Worm (Caenorhabditis elegans) whole organism, L1 larva: Measurements from ENCODE around the gene T03G11.9.

Experiments used
- C34B4.2 ChIP-seq: sonication (generic microtip); optimal IDR thresholded peaks from 2 replicates; lab custom pipeline; 2017; ENCODE audit warnings: mild to moderate bottlenecking, missing genetic modification characterization, missing compliant biosample characterization
- F16B12.6 ChIP-seq: fragments of 150-350 bp; optimal IDR thresholded peaks from 2 replicates; lab custom pipeline; 2014; ENCODE audit warnings: missing biosample characterization, missing genetic modification characterization
- Y116A8C.19 ChIP-seq: sonication (generic microtip); optimal IDR thresholded peaks from 2 replicates; lab custom pipeline; 2016; ENCODE audit warnings: missing compliant biosample characterization, missing genetic modification characterization, borderline replicate concordance
- blmp-1 ChIP-seq: fragments of 150-350 bp; optimal IDR thresholded peaks from 2 replicates; lab custom pipeline; 2014; ENCODE audit warnings: missing biosample characterization, missing genetic modification characterization
- ceh-8 ChIP-seq: fragments of 200-800 bp; sonication (Bioruptor generic); optimal IDR thresholded peaks from 2 replicates; lab custom pipeline; 2018; ENCODE audit warnings: mild to moderate bottlenecking, missing genetic modification characterization, moderate library complexity, missing compliant biosample characterization
- ceh-82 ChIP-seq, 3 experiments: fragments of 150-350 bp in 1 of 3; sonication (generic microtip) in 2 of 3; optimal IDR thresholded peaks; 2 replicates each; lab custom pipeline; 2014 to 2017; ENCODE audit warnings: missing biosample characterization in 3 of 3, missing genetic modification characterization in 3 of 3
- ceh-88 ChIP-seq: fragments of 200-800 bp; sonication (Bioruptor generic); IDR thresholded peaks from 2 replicates; pipeline ENCODE4 v1.3.6; 2022; ENCODE audit warnings: missing genetic modification characterization, missing compliant biosample characterization
- ceh-90 ChIP-seq: sonication (generic microtip); optimal IDR thresholded peaks from 2 replicates; lab custom pipeline; 2016; ENCODE audit warnings: missing genetic modification characterization, missing compliant biosample characterization
- dpl-1 ChIP-seq, 3 experiments: fragments of 150-350 bp in 2 of 3; sonication (generic microtip) in 1 of 3; optimal IDR thresholded peaks; 2 replicates each; lab custom pipeline; 2014 to 2017; ENCODE audit warnings: missing biosample characterization in 3 of 3, missing genetic modification characterization in 3 of 3, missing genetic modification reagents in 3 of 3
- dsc-1 ChIP-seq: sonication (generic microtip); optimal IDR thresholded peaks from 2 replicates; lab custom pipeline; 2016; ENCODE audit warnings: mild to moderate bottlenecking, missing genetic modification characterization, missing compliant biosample characterization
- efl-1 ChIP-seq, 4 experiments: fragments of 150-350 bp; optimal IDR thresholded peaks in 3 of 4; peaks in 1 of 4; 1 replicate in 1 of 4; 2 replicates in 3 of 4; lab custom pipeline; 2014; ENCODE audit warnings: missing biosample characterization in 2 of 4, missing genetic modification characterization in 2 of 4, missing genetic modification reagents in 2 of 4
- egl-27 ChIP-seq, 2 experiments: fragments of 150-350 bp in 1 of 2; sonication (generic microtip); optimal IDR thresholded peaks; 3 replicates each; lab custom pipeline; 2017 to 2018; ENCODE audit warnings: missing biosample characterization in 2 of 2, missing genetic modification characterization in 2 of 2, missing genetic modification reagents in 2 of 2
- ets-5 ChIP-seq: fragments of 200-800 bp; sonication (Bioruptor generic); IDR thresholded peaks from 2 replicates; pipeline ENCODE4 v1.3.6; 2022; ENCODE audit warnings: missing genetic modification characterization, missing compliant biosample characterization
- fkh-4 ChIP-seq: sonication (generic microtip); optimal IDR thresholded peaks from 2 replicates; lab custom pipeline; 2016; ENCODE audit warnings: missing compliant biosample characterization, missing genetic modification characterization, borderline replicate concordance
- fkh-8 ChIP-seq: sonication (generic microtip); optimal IDR thresholded peaks from 2 replicates; lab custom pipeline; 2016; ENCODE audit warnings: mild to moderate bottlenecking, missing genetic modification characterization, missing compliant biosample characterization
- lin-14 ChIP-seq: fragments of 200-800 bp; sonication (Bioruptor generic); optimal IDR thresholded peaks from 2 replicates; lab custom pipeline; 2018; ENCODE audit warnings: mild to moderate bottlenecking, missing genetic modification characterization, moderate library complexity, missing compliant biosample characterization
- mef-2 ChIP-seq: fragments of 150-350 bp; optimal IDR thresholded peaks from 2 replicates; lab custom pipeline; 2014; ENCODE audit warnings: missing biosample characterization, missing genetic modification characterization
- mep-1 ChIP-seq: fragments of 150-350 bp; optimal IDR thresholded peaks from 2 replicates; lab custom pipeline; 2014; ENCODE audit warnings: missing biosample characterization, missing genetic modification characterization
- nhr-11 ChIP-seq: fragments of 150-350 bp; optimal IDR thresholded peaks from 2 replicates; lab custom pipeline; 2014; ENCODE audit warnings: missing biosample characterization, missing genetic modification characterization
- nhr-12 ChIP-seq: sonication (generic microtip); optimal IDR thresholded peaks from 2 replicates; lab custom pipeline; 2017; ENCODE audit warnings: missing biosample characterization, missing genetic modification characterization
- nhr-20 ChIP-seq: sonication (generic microtip); optimal IDR thresholded peaks from 2 replicates; lab custom pipeline; 2016; ENCODE audit warnings: mild to moderate bottlenecking, missing genetic modification characterization, missing compliant biosample characterization
- nhr-71 ChIP-seq: sonication (generic microtip); optimal IDR thresholded peaks from 2 replicates; lab custom pipeline; 2016; ENCODE audit warnings: mild to moderate bottlenecking, missing genetic modification characterization, moderate library complexity, missing compliant biosample characterization
- nhr-77 ChIP-seq: fragments of 150-350 bp; optimal IDR thresholded peaks from 2 replicates; lab custom pipeline; 2014; ENCODE audit warnings: missing biosample characterization, missing genetic modification characterization
- nhr-85 ChIP-seq: sonication (generic microtip); peaks from one replicate; lab custom pipeline; 2016; ENCODE audit warnings: missing genetic modification characterization, inconsistent platforms, missing compliant biosample characterization
- rnt-1 ChIP-seq: sonication (generic microtip); optimal IDR thresholded peaks from 2 replicates; lab custom pipeline; 2016; ENCODE audit warnings: mild to moderate bottlenecking, missing genetic modification characterization, moderate library complexity, missing compliant biosample characterization
- skn-1 ChIP-seq: fragments of 150-350 bp; optimal IDR thresholded peaks from 2 replicates; lab custom pipeline; 2014; ENCODE audit warnings: missing biosample characterization, missing genetic modification characterization
- tbx-2 ChIP-seq: sonication (generic microtip); optimal IDR thresholded peaks from 2 replicates; lab custom pipeline; 2016; ENCODE audit warnings: missing genetic modification characterization, missing compliant biosample characterization
- unc-130 ChIP-seq: fragments of 150-350 bp; optimal IDR thresholded peaks from 2 replicates; lab custom pipeline; 2017; ENCODE audit warnings: missing biosample characterization, missing genetic modification characterization, inconsistent platforms
- unc-30 ChIP-seq: sonication (generic microtip); optimal IDR thresholded peaks from 2 replicates; lab custom pipeline; 2017; ENCODE audit warnings: missing biosample characterization, missing genetic modification characterization

T03G11.9 gene

DNA sequence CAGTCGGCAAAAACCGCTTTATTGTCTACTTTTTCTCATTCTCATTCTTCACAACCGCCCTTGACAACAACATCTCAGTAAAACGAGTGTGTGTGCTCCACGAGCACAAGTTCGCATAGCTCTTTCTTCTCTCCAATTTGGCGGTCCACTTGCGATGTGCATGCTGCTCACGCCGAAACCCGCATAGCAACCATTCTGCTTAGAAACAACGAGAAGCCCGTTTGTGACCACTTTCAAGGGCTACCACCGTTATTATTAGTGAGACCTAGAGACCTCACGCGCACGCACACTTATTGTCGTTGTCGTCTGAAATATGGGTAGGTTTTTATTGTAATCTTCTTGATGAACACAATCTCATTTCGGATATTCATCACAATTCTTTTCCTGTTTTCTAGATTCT, 9.8 kb upstream of the T03G11.9 start, which contains the start of gene zchc-1A:
TSS of gene zchc-1A (plus strand) at position 114 of the 400 bp plus-strand sequence.
- no peak for TF ChIP-seq unc-130
- TF ChIP-seq nhr-71: peak; percentile 3
- no peak for TF ChIP-seq ceh-82 (tag; optimal IDR thresholded peaks at IDR 0.05; lab: Kevin White, UChicago)
- TF ChIP-seq nhr-77 (tag; lab: Kevin White, UChicago): no peak
- no peak for TF ChIP-seq mep-1 (tag; lab: Kevin White, UChicago)
- peak; percentile 62 for TF ChIP-seq fkh-8 (tag; lab: Kevin White, UChicago)

DNA sequence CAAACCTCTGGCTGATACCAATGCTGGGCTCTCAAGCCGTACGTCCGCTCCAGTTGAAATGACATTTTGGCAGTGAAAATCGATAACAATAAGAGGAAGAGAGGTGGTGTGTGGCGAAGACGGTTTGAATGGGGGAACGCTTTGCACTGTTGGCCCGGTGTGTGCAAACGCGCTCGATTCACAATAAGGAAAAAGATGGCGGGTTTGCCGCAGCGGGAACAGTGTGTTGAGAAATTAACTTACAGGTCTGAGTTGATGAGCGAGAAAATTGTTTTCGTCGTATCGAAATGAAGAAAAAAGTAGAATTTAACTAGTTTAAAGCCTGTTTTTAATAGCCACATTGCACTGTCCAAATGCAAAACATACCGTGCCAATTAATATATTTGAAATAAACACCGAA, 5.0 kb upstream of the T03G11.9 start, which contains the start of gene metl-9:
TSS of gene metl-9 (minus strand) at position 101 of the 400 bp plus-strand sequence.
- TF ChIP-seq efl-1 (optimal IDR thresholded peaks at IDR 0.05; lab: Kevin White, UChicago) (no peak), efl-1 (GFP tag; optimal IDR thresholded peaks at IDR 0.05 in 1 of 2; lab: Kevin White, UChicago) (peak in 1 of 2 experiments; percentile 37), C34B4.2 (tag; lab: Kevin White, UChicago) (no peak), lin-14 (GFP tag; lab: Kevin White, UChicago) (peak; percentile 9)

DNA sequence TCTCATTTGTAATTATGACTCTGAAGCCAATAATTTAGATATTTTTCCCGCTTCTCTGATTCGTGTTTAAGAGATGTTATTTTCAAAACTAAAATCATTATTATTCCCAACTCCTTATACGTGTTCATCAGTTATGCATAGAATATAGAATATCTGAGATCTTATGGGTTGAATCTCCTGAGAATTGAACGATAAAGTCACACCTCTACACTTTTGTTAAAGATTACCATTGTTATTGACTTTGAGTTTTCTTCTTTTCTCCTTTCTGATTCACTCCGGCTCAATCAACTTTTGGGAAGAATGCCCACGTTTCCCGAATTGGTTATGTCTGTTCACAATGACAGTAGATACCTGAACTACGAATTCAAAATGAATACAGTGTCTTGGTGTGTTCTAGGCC, 4.2 kb upstream of the T03G11.9 start, which contains the start of gene sru-48:
TSS of gene sru-48 (plus strand) at position 301 of the 400 bp plus-strand sequence.
- TF ChIP-seq efl-1 (optimal IDR thresholded peaks at IDR 0.05; lab: Kevin White, UChicago) (no peak), efl-1 (GFP tag; optimal IDR thresholded peaks at IDR 0.05 in 1 of 2; lab: Kevin White, UChicago) (peak in 1 of 2 experiments; percentile 4), F16B12.6 (tag; lab: Kevin White, UChicago) (no peak)

DNA sequence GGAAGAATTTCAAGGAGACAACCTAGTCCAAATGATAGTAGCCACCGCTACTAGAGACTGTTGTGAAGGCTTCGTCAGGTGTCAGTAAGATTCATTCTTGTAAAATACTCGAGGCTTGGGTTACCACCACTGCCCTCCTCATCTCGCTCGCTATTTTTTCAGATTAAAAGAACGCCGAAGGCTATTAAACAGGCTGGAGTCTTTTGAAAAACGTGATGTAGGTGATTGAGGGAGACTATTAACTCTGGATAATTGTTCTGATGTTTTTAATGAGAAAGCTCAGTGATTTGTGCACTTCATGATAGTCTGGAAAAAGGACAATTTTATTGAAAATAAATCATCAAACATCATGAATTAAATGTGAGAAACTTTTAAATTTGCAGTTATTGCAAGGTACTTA, 4.9 kb downstream of the T03G11.9 start, which contains the start of gene zig-6:
TSS of gene zig-6 (minus strand) at position 101 of the 400 bp plus-strand sequence.
- TF ChIP-seq Y116A8C.19 (tag; lab: Kevin White, UChicago) (no peak), rnt-1 (tag; lab: Kevin White, UChicago) (peak; percentile 39)

DNA sequence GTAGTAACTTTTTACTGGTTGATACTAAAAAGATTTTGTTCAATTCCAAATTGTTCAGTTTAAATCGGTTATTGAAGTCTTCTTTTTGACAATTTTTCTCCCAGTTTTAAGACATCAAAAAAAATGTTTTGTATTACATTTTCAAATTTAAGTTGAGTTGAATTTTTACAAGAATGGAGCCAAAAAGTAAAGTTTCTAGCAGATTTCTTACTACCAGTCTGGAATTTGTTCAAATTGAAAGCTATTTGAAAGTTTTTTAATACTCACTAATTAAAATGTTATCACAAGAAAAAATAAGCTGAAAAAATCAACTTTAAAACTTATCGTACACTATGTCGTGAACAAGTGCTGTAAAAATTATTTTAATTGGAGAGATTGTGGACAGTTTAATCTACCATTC, 6.0 kb downstream of the T03G11.9 start:
- no peak for TF ChIP-seq blmp-1 (tag; lab: Kevin White, UChicago)
- no peak for TF ChIP-seq skn-1
- no peak for TF ChIP-seq ceh-90
- TF ChIP-seq ceh-8 (GFP tag; lab: Kevin White, UChicago): no peak
- no peak for TF ChIP-seq ceh-88 (GFP tag; lab: Robert Waterston, UW)
- TF ChIP-seq fkh-8 (tag; lab: Kevin White, UChicago): no peak
- TF ChIP-seq mef-2 (tag; lab: Kevin White, UChicago): no peak
- no peak for TF ChIP-seq nhr-12
- no peak for TF ChIP-seq dpl-1 (GFP tag; optimal IDR thresholded peaks at IDR 0.05; lab: Kevin White, UChicago)
- no peak for TF ChIP-seq unc-30
- TF ChIP-seq nhr-11: no peak
- TF ChIP-seq ceh-82 (tag; optimal IDR thresholded peaks at IDR 0.05; lab: Kevin White, UChicago): no peak
- TF ChIP-seq nhr-71: no peak
- TF ChIP-seq nhr-20: no peak
- no peak for TF ChIP-seq fkh-4 (tag; lab: Kevin White, UChicago)
- no peak for TF ChIP-seq nhr-85 (tag; lab: Kevin White, UChicago)

DNA sequence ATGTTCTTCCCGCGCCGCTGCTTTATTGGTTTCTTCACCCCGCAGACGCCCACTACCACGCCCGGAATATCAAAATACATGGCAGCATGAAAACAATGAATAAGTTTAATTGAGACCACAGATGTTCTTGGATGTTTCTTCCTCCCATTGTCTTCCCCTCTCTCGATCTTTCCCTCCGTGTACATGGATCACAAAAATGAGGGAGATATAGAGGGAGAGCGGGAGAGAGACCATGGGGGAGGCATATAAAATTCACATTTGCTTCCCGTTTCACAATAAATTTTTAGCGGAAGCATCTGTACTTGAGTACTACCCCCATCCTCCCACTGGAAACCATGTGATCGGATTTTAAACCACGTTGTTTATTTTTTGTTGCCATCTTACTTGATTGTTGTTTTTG, 9.4 kb downstream of the T03G11.9 start:
- TF ChIP-seq efl-1 (optimal IDR thresholded peaks at IDR 0.05; lab: Kevin White, UChicago) (no peak), efl-1 (GFP tag; optimal IDR thresholded peaks at IDR 0.05 in 1 of 2; lab: Kevin White, UChicago) (peak in 1 of 2 experiments; percentile 18), lin-14 (GFP tag; lab: Kevin White, UChicago) (peak; percentile 18), tbx-2 (tag; lab: Kevin White, UChicago) (no peak), dsc-1 (tag; lab: Kevin White, UChicago) (peak; percentile 94), ets-5 (GFP tag; lab: Robert Waterston, UW) (no peak), egl-27 (tag; optimal IDR thresholded peaks at IDR 0.05; lab: Kevin White, UChicago) (no peak), fkh-4 (tag; lab: Kevin White, UChicago) (peak; percentile 64)
